Fruit fly (Drosophila melanogaster): ENCODE results near the gene CG17186.

DNA sequence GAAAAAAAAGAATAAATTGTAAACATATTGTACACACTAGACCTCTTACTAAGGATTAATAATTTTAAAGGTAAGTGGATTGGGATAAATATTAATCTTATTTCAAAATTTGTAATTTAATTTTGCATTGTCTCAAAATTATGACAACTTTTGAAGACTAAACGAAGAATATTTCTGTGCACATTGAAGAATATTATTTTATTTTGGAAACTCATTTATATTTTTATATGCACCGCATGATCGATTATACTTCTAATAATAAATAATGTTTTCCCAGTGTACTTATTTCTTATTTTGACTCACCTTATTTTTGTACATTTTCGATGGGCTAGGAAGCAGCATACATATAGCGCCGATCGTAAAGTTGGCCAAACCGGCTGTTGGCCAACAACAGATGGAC, 33.4 kb downstream of the CG17186 start:
- no peak for TF ChIP-seq h (optimal IDR thresholded peaks at IDR 0.05)
- no peak for TF ChIP-seq Sin3A (optimal IDR thresholded peaks at IDR 0.05)
- TF ChIP-seq psq (optimal IDR thresholded peaks at IDR 0.05): no peak
- no peak for TF ChIP-seq insv (optimal IDR thresholded peaks at IDR 0.05)
- TF ChIP-seq ttk (optimal IDR thresholded peaks at IDR 0.05): no peak
